Fruit fly (Drosophila melanogaster): Measurements from ENCODE around the gene Boh2.

The Boh2 gene

dm6 chr2L:11130151-11131008 is 48.5 kb upstream of the Boh2 start, which contains the start of the genes RfC38 and CG4751 (continued):
- no peak for TF ChIP-seq CG12942 (GFP tag; optimal IDR thresholded peaks at IDR 0.05)
- TF ChIP-seq Sin3A (optimal IDR thresholded peaks at IDR 0.05) = peak; percentile 37
- TF ChIP-seq Spps (tag; optimal IDR thresholded peaks at IDR 0.05) = no peak
- TF ChIP-seq CG2875 (GFP tag; optimal IDR thresholded peaks at IDR 0.05) = no peak
- TF ChIP-seq CG17912 (GFP tag; optimal IDR thresholded peaks at IDR 0.05) = no peak
- TF ChIP-seq Eip74EF (GFP tag; optimal IDR thresholded peaks at IDR 0.05) = no peak
- TF ChIP-seq CG11247 (GFP tag; IDR thresholded peaks at IDR 0.05) = no peak
- TF ChIP-seq H15 (GFP tag; IDR thresholded peaks at IDR 0.05) = no peak
- no peak for TF ChIP-seq CG6765 (GFP tag; optimal IDR thresholded peaks at IDR 0.05)
- no peak for TF ChIP-seq CG5245 (GFP tag; optimal IDR thresholded peaks at IDR 0.05)
- TF ChIP-seq Xbp1 (GFP tag; optimal IDR thresholded peaks at IDR 0.05) = peak; percentile 22
- no peak for TF ChIP-seq CG12219 (GFP tag; optimal IDR thresholded peaks at IDR 0.05)
- no peak for TF ChIP-seq her (GFP tag; optimal IDR thresholded peaks at IDR 0.05)
- no peak for TF ChIP-seq pan (optimal IDR thresholded peaks at IDR 0.05)
- TF ChIP-seq pan (GFP tag; optimal IDR thresholded peaks at IDR 0.05 in 1 of 2, IDR thresholded peaks at IDR 0.05 in 1 of 2) = no peak
- no peak for TF ChIP-seq Bteb2 (GFP tag; optimal IDR thresholded peaks at IDR 0.05)
- TF ChIP-seq ac (GFP tag; optimal IDR thresholded peaks at IDR 0.05) = no peak
- no peak for TF ChIP-seq emc (GFP tag; optimal IDR thresholded peaks at IDR 0.05)
- TF ChIP-seq CG34422 (GFP tag; IDR thresholded peaks at IDR 0.05) = peak; percentile 67; the same call in 1 of the 3 replicates
- TF ChIP-seq CG4404 (GFP tag; IDR thresholded peaks at IDR 0.05) = no peak
- peak; percentile 47 for TF ChIP-seq CG17829 (tag; optimal IDR thresholded peaks at IDR 0.05)
- no peak for TF ChIP-seq CG1529 (GFP tag; optimal IDR thresholded peaks at IDR 0.05)
- no peak for TF ChIP-seq CG8388 (GFP tag; optimal IDR thresholded peaks at IDR 0.05)
- peak; percentile 67 for TF ChIP-seq trem (tag; optimal IDR thresholded peaks at IDR 0.05)
- TF ChIP-seq hbn (GFP tag; IDR thresholded peaks at IDR 0.05; ENCODE audit: partially characterized antibody) = peak; percentile 53
- TF ChIP-seq CG11398 (GFP tag; optimal IDR thresholded peaks at IDR 0.05) = no peak
- TF ChIP-seq Deaf1 (tag; optimal IDR thresholded peaks at IDR 0.05) = no peak
- TF ChIP-seq CG4424 (GFP tag; optimal IDR thresholded peaks at IDR 0.05) = peak; percentile 15
- no peak for TF ChIP-seq cas (GFP tag; IDR thresholded peaks at IDR 0.05)
- no peak for TF ChIP-seq CG3726 (GFP tag; IDR thresholded peaks at IDR 0.05)
- peak; percentile 73 for TF ChIP-seq YL-1 (GFP tag; optimal IDR thresholded peaks at IDR 0.05)
- no peak for TF ChIP-seq CG1602 (GFP tag; optimal IDR thresholded peaks at IDR 0.05)
- no peak for TF ChIP-seq Xrp1 (GFP tag; IDR thresholded peaks at IDR 0.05)
- TF ChIP-seq CG7963 (GFP tag; IDR thresholded peaks at IDR 0.05; ENCODE audit: partially characterized antibody) = 0 out of 3 replicates have a peak, but pooled peaks have one; percentile 35
- no peak for TF ChIP-seq C15 (GFP tag; IDR thresholded peaks at IDR 0.05)
- no peak for TF ChIP-seq CG11504 (tag; optimal IDR thresholded peaks at IDR 0.05)
- TF ChIP-seq ewg (GFP tag; optimal IDR thresholded peaks at IDR 0.05) = no peak
- no peak for TF ChIP-seq kah (GFP tag; optimal IDR thresholded peaks at IDR 0.05)
- TF ChIP-seq Med (GFP tag) = peak; percentile 73
- TF ChIP-seq ttk (GFP tag; IDR thresholded peaks at IDR 0.05) = no peak
- TF ChIP-seq psq (GFP tag; optimal IDR thresholded peaks at IDR 0.05) = no peak
- peak; percentile 67 for TF ChIP-seq Bgb (GFP tag; IDR thresholded peaks at IDR 0.05; ENCODE audit: partially characterized antibody)
- no peak for TF ChIP-seq Atf-2 (GFP tag; optimal IDR thresholded peaks at IDR 0.05)
- TF ChIP-seq CG18476 (GFP tag; optimal IDR thresholded peaks at IDR 0.05) = no peak
- no peak for TF ChIP-seq Ada2b (GFP tag; IDR thresholded peaks at IDR 0.05)
- no peak for TF ChIP-seq h (optimal IDR thresholded peaks at IDR 0.05)
- TF ChIP-seq luna (GFP tag; optimal IDR thresholded peaks at IDR 0.05) = no peak
- TF ChIP-seq CG1647 (GFP tag; optimal IDR thresholded peaks at IDR 0.05) = no peak
- TF ChIP-seq ATbp (GFP tag; optimal IDR thresholded peaks at IDR 0.05) = no peak
- no peak for TF ChIP-seq btn (GFP tag; optimal IDR thresholded peaks at IDR 0.05)
- TF ChIP-seq D19B (GFP tag; optimal IDR thresholded peaks at IDR 0.05) = no peak

Measured in whole organism, embryonic.